Fruit fly (Drosophila melanogaster) whole organism, adult: ENCODE data around the gene amos.

Experiments
- CG12768 ChIP-seq: fragments of 200-800 bp; sonication (Bioruptor generic); optimal IDR thresholded peaks from 2 replicates; lab custom pipeline; 2017; ENCODE audit warnings: missing biosample characterization, missing genetic modification characterization, mild to moderate bottlenecking, moderate library complexity, missing genetic modification reagents
- CG5204 ChIP-seq: fragments of 200-800 bp; sonication (Bioruptor generic); optimal IDR thresholded peaks from 2 replicates; lab custom pipeline; 2016; ENCODE audit warnings: missing biosample characterization, missing genetic modification characterization
- Clk ChIP-seq: fragments of 200-800 bp; sonication (Bioruptor generic); optimal IDR thresholded peaks from 2 replicates; lab custom pipeline; 2017; ENCODE audit warnings: missing biosample characterization, missing genetic modification characterization
- Hr96 ChIP-seq: fragments of 200-800 bp; sonication (Bioruptor generic); optimal IDR thresholded peaks from 2 replicates; lab custom pipeline; 2016; ENCODE audit warnings: missing biosample characterization, missing genetic modification characterization
- bab1 ChIP-seq: fragments of 200-800 bp; sonication (Bioruptor generic); optimal IDR thresholded peaks from 3 replicates; lab custom pipeline; 2019; ENCODE audit warnings: missing biosample characterization, mild to moderate bottlenecking, missing genetic modification characterization, moderate library complexity

DNA sequence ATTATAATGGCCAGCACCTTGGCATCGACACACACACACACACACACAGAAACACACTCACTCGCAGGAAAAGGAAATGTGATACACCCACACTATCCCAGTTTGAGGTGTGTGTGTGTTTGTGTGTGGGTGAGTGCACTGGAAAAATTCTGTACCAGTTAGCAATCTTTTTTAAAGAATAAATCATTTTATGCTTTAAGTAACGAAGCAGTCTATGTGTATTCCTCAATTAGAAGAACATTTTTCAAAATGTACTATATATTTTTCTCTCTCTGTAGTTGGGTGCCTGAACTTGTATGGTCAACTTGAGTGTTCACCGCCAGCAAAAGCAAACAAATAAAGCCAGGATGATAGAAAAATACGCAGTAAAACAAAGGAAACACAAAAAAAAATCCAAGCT, 12.1 kb downstream of the amos start:
- TF ChIP-seq Hr96 (no peak), CG5204 (no peak), CG12768 (GFP tag; lab: Kevin White, UChicago) (no peak), Clk (GFP tag; lab: Kevin White, UChicago) (no peak), bab1 (no peak)
